Worm (Caenorhabditis elegans): ENCODE data around the gene srz-63.

ce11 chrII:1285514-1285913 is 7.1 kb downstream of the srz-63 start, which contains the start of the genes Y57G7A.6 and Y57G7A.3:
- TF ChIP-seq ztf-25 (GFP tag; IDR thresholded peaks at IDR 0.05), result no peak
- no peak for TF ChIP-seq F22D6.2 (tag; optimal IDR thresholded peaks at IDR 0.05)
- TF ChIP-seq mxl-1 (tag; optimal IDR thresholded peaks at IDR 0.05), result no peak
- TF ChIP-seq dpl-1 (GFP tag; optimal IDR thresholded peaks at IDR 0.05), result no peak
- no peak for TF ChIP-seq ama-1 (optimal IDR thresholded peaks at IDR 0.05)
- no peak for TF ChIP-seq ama-1 (GFP tag; optimal IDR thresholded peaks at IDR 0.05)
- no peak for TF ChIP-seq athp-1 (tag; optimal IDR thresholded peaks at IDR 0.05)
- no peak for TF ChIP-seq pha-4 (tag; optimal IDR thresholded peaks at IDR 0.05)
